Worm (Caenorhabditis elegans) whole organism, young adult: ENCODE data around the gene clh-4.

Experiments
- ama-1 ChIP-seq, 3 experiments: fragments of 150-350 bp in 1 of 3; sonication (generic microtip) in 2 of 3; optimal IDR thresholded peaks; 2 replicates each; lab custom pipeline; 2014 to 2018; ENCODE audit warnings: missing biosample characterization in 2 of 3, missing genetic modification characterization in 2 of 3, missing genetic modification reagents in 2 of 3
- attf-6 ChIP-seq: fragments of 200-800 bp; sonication (Bioruptor generic); IDR thresholded peaks from 2 replicates; pipeline ENCODE4 v1.3.6; 2022; ENCODE audit warnings: missing genetic modification reagents, missing genetic modification characterization, missing compliant biosample characterization
- bed-2 ChIP-seq: fragments of 200-800 bp; sonication (Bioruptor generic); IDR thresholded peaks from 2 replicates; pipeline ENCODE4 v1.3.6; 2022; ENCODE audit warnings: missing genetic modification reagents, missing genetic modification characterization, missing compliant biosample characterization
- mcd-1 ChIP-seq: fragments of 200-800 bp; sonication (Bioruptor generic); IDR thresholded peaks from 2 replicates; pipeline ENCODE4 v1.3.6; 2022; ENCODE audit warnings: missing genetic modification reagents, missing genetic modification characterization, missing compliant biosample characterization
- mxl-1 ChIP-seq: sonication (generic microtip); optimal IDR thresholded peaks from 2 replicates; lab custom pipeline; 2016; ENCODE audit warnings: missing genetic modification characterization, missing compliant biosample characterization
- unc-62 ChIP-seq: fragments of 150-350 bp; optimal IDR thresholded peaks from 2 replicates; lab custom pipeline; 2014; ENCODE audit warnings: missing biosample characterization, missing genetic modification reagents, missing genetic modification characterization

ce11 chrX:4101213-4101612 is 840 bp upstream of the clh-4 start:
- TF ChIP-seq mxl-1 (tag; lab: Kevin White, UChicago): no peak
- no peak for TF ChIP-seq bed-2 (GFP tag; lab: Robert Waterston, UW)
- no peak for TF ChIP-seq unc-62 (GFP tag; lab: Kevin White, UChicago)
- TF ChIP-seq attf-6: no peak
- no peak for TF ChIP-seq mcd-1 (GFP tag; lab: Robert Waterston, UW)
- TF ChIP-seq ama-1 (optimal IDR thresholded peaks at IDR 0.05; lab: Kevin White, UChicago): no peak
- TF ChIP-seq ama-1 (GFP tag; optimal IDR thresholded peaks at IDR 0.05; lab: Kevin White, UChicago): no peak
